Worm (Caenorhabditis elegans) whole organism, L4 larva: ENCODE data around the gene nhr-127.

Source experiments
- lir-3 ChIP-seq: sonication (generic microtip); optimal IDR thresholded peaks from 2 replicates; lab custom pipeline; 2016; ENCODE audit warnings: mild to moderate bottlenecking, missing genetic modification characterization, missing compliant biosample characterization
- nhr-11 ChIP-seq: fragments of 150-350 bp; optimal IDR thresholded peaks from 2 replicates; lab custom pipeline; 2014; ENCODE audit warnings: missing biosample characterization, missing genetic modification characterization
- nhr-41 ChIP-seq: fragments of 200-800 bp; sonication (Bioruptor generic); IDR thresholded peaks from 2 replicates; pipeline ENCODE4 v1.3.6; 2022; ENCODE audit warnings: missing genetic modification reagents, missing genetic modification characterization, missing compliant biosample characterization

DNA sequence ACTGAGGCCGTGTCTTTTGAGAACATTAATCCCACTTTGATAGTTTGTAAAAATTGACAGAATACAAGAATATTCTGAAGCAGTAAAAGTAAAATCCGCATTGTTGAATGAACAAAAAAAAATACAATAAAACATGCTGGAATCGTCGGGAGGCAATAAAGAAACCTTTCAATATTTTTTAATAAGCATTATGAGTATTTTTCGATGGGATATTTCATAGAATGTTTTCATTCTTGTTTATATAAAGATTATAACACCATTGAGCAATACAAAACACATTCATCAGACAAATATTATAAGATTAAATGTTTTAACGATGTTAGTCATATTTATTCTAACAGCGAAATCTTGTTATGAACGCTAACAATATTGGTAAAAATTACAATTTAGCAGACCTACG is 6.1 kb upstream of the nhr-127 start, which contains the start of gene gcy-20:
- TF ChIP-seq nhr-41 (no peak), lir-3 (tag; lab: Kevin White, UChicago) (no peak), nhr-11 (tag; lab: Kevin White, UChicago) (no peak)
